Fruit fly (Drosophila melanogaster) whole organism, adult: ENCODE results near the gene Nep4.

Experiments
- CG12768 ChIP-seq: fragments of 200-800 bp; sonication (Bioruptor generic); optimal IDR thresholded peaks from 2 replicates; lab custom pipeline; 2017; ENCODE audit warnings: missing biosample characterization, missing genetic modification characterization, mild to moderate bottlenecking, moderate library complexity, missing genetic modification reagents
- CG5204 ChIP-seq: fragments of 200-800 bp; sonication (Bioruptor generic); optimal IDR thresholded peaks from 2 replicates; lab custom pipeline; 2016; ENCODE audit warnings: missing biosample characterization, missing genetic modification characterization
- CG7045 ChIP-seq: fragments of 200-800 bp; sonication (Bioruptor generic); optimal IDR thresholded peaks from 2 replicates; lab custom pipeline; 2017; ENCODE audit warnings: missing biosample characterization, mild to moderate bottlenecking, missing genetic modification characterization
- CG7101 ChIP-seq: fragments of 200-800 bp; sonication (Bioruptor generic); optimal IDR thresholded peaks from 2 replicates; lab custom pipeline; 2018; ENCODE audit warnings: missing biosample characterization, mild to moderate bottlenecking, missing genetic modification characterization, moderate library complexity
- Clk ChIP-seq: fragments of 200-800 bp; sonication (Bioruptor generic); optimal IDR thresholded peaks from 2 replicates; lab custom pipeline; 2017; ENCODE audit warnings: missing biosample characterization, missing genetic modification characterization
- bab1 ChIP-seq: fragments of 200-800 bp; sonication (Bioruptor generic); optimal IDR thresholded peaks from 3 replicates; lab custom pipeline; 2019; ENCODE audit warnings: missing biosample characterization, mild to moderate bottlenecking, missing genetic modification characterization, moderate library complexity

DNA sequence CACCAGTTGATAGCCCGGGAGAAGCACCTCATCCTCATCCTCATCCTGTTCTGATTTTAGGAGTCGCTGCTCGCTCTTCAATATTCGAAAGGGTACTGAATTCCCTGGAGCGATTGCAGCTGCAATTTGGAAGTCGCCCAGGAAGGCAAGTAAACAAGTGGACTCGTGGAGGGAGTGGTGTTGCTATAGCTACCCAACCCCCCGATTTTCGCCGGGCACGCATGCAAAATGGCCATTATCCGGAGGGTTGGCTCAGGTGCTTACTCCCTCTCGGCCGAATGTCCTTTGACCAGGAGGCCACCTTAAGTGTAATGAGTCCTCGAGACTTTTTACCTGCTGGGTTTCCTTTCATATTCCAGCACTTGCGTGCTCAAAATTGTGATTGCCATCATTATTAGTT is 42.9 kb downstream of the Nep4 start, which contains the start of gene CG15923:
- TF ChIP-seq Clk (no peak), CG7045 (no peak), CG7101 (no peak), CG12768 (no peak), CG5204 (GFP tag; lab: Kevin White, UChicago) (no peak), bab1 (GFP tag; lab: Kevin White, UChicago) (no peak)
